Fruit fly (Drosophila melanogaster) whole organism, embryonic: ENCODE results near the gene CG10602.
A peak's percentile ranks its signal among the peaks of the same experiment; 100 is the strongest.

Source experiments
- ATbp ChIP-seq: fragments of 200-800 bp; sonication (Bioruptor generic); optimal IDR thresholded peaks from 2 replicates; lab custom pipeline; 2017; ENCODE audit warnings: missing biosample characterization, mild to moderate bottlenecking, missing genetic modification characterization, missing genetic modification reagents
- Atf6 ChIP-seq: fragments of 200-800 bp; sonication (Bioruptor generic); IDR thresholded peaks from 2 replicates; pipeline ENCODE4 v1.3.6; 2022; ENCODE audit warnings: missing biosample characterization, missing genetic modification characterization
- B-H2 ChIP-seq: fragments of 200-800 bp; sonication (Bioruptor generic); optimal IDR thresholded peaks from 2 replicates; lab custom pipeline; 2018; ENCODE audit warnings: missing biosample characterization, mild to moderate bottlenecking, missing genetic modification characterization
- CG11085 ChIP-seq: fragments of 200-800 bp; sonication (Bioruptor generic); IDR thresholded peaks from 2 replicates; pipeline ENCODE4 v1.3.6; 2022; ENCODE audit warnings: missing biosample characterization, missing genetic modification characterization
- CG11247 ChIP-seq: fragments of 200-800 bp; sonication (Bioruptor generic); IDR thresholded peaks from 2 replicates; pipeline ENCODE4 v1.3.6; 2022; ENCODE audit warnings: missing biosample characterization, missing genetic modification characterization
- CG11504 ChIP-seq: fragments of 200-800 bp; sonication (Bioruptor generic); optimal IDR thresholded peaks from 3 replicates; lab custom pipeline; 2019; ENCODE audit warnings: missing biosample characterization, mild to moderate bottlenecking, missing genetic modification characterization, moderate library complexity
- CG12155 ChIP-seq: fragments of 200-800 bp; sonication (Bioruptor generic); optimal IDR thresholded peaks from 3 replicates; lab custom pipeline; 2016; ENCODE audit warnings: missing biosample characterization, missing genetic modification characterization
- CG14710 ChIP-seq: fragments of 200-800 bp; sonication (Bioruptor generic); optimal IDR thresholded peaks from 3 replicates; lab custom pipeline; 2019; ENCODE audit warnings: missing biosample characterization, mild to moderate bottlenecking, missing genetic modification characterization, moderate library complexity
- CG15601 ChIP-seq: fragments of 200-800 bp; sonication (Bioruptor generic); optimal IDR thresholded peaks from 3 replicates; lab custom pipeline; 2019; ENCODE audit warnings: missing biosample characterization, mild to moderate bottlenecking, missing genetic modification characterization, moderate library complexity
- CG1603 ChIP-seq: fragments of 200-800 bp; sonication (Bioruptor generic); optimal IDR thresholded peaks from 2 replicates; lab custom pipeline; 2019; ENCODE audit warnings: missing biosample characterization, mild to moderate bottlenecking, missing genetic modification characterization, moderate library complexity
- CG1647 ChIP-seq: fragments of 200-800 bp; sonication (Bioruptor generic); optimal IDR thresholded peaks from 3 replicates; lab custom pipeline; 2016; ENCODE audit warnings: missing biosample characterization, missing genetic modification characterization
- CG1792 ChIP-seq: fragments of 200-800 bp; sonication (Bioruptor generic); optimal IDR thresholded peaks from 2 replicates; lab custom pipeline; 2016; ENCODE audit warnings: missing biosample characterization, missing genetic modification characterization
- CG18262 ChIP-seq: fragments of 200-800 bp; optimal IDR thresholded peaks from 3 replicates; lab custom pipeline; 2019; ENCODE audit warnings: missing biosample characterization, mild to moderate bottlenecking, missing genetic modification characterization, moderate library complexity
- CG18599 ChIP-seq: fragments of 200-800 bp; sonication (Bioruptor generic); optimal IDR thresholded peaks from 3 replicates; lab custom pipeline; 2017; ENCODE audit warnings: missing biosample characterization, missing genetic modification characterization, mild to moderate bottlenecking, moderate library complexity, missing genetic modification reagents
- CG2678 ChIP-seq: fragments of 200-800 bp; sonication (Bioruptor generic); optimal IDR thresholded peaks from 3 replicates; lab custom pipeline; 2019; ENCODE audit warnings: missing biosample characterization, mild to moderate bottlenecking, missing genetic modification characterization, moderate library complexity
- CG30020 ChIP-seq: fragments of 200-800 bp; optimal IDR thresholded peaks from 2 replicates; lab custom pipeline; 2019; ENCODE audit warnings: missing biosample characterization, mild to moderate bottlenecking, missing genetic modification characterization, moderate library complexity
- CG30403 ChIP-seq: fragments of 200-800 bp; sonication (Bioruptor generic); optimal IDR thresholded peaks from 3 replicates; lab custom pipeline; 2016; ENCODE audit warnings: missing biosample characterization, missing genetic modification characterization
- CG3995 ChIP-seq: fragments of 200-800 bp; sonication (Bioruptor generic); optimal IDR thresholded peaks from 3 replicates; lab custom pipeline; 2016; ENCODE audit warnings: missing biosample characterization, missing genetic modification characterization
- CG4617 ChIP-seq: fragments of 200-800 bp; sonication (Bioruptor generic); optimal IDR thresholded peaks from 3 replicates; lab custom pipeline; 2016; ENCODE audit warnings: missing biosample characterization, missing genetic modification characterization, borderline replicate concordance
- CG5245 ChIP-seq: fragments of 200-800 bp; sonication (Bioruptor generic); optimal IDR thresholded peaks from 3 replicates; lab custom pipeline; 2016; ENCODE audit warnings: missing biosample characterization, missing genetic modification characterization
- CG6254 ChIP-seq: fragments of 200-800 bp; sonication (Bioruptor generic); optimal IDR thresholded peaks from 3 replicates; lab custom pipeline; 2017; ENCODE audit warnings: mild to moderate bottlenecking, missing biosample characterization, missing genetic modification reagents, missing genetic modification characterization
- CHES-1-like ChIP-seq: fragments of 200-800 bp; sonication (Bioruptor generic); optimal IDR thresholded peaks from 2 replicates; lab custom pipeline; 2016; ENCODE audit warnings: missing biosample characterization, missing genetic modification characterization
- Oli ChIP-seq: fragments of 200-800 bp; sonication (Bioruptor generic); optimal IDR thresholded peaks from 2 replicates; lab custom pipeline; 2018; ENCODE audit warnings: missing biosample characterization, mild to moderate bottlenecking, missing genetic modification characterization, moderate library complexity
- Pdp1 ChIP-seq, 2 experiments: fragments of 200-800 bp; sonication (Bioruptor generic); optimal IDR thresholded peaks; 3 replicates each; lab custom pipeline; 2016; ENCODE audit warnings: missing biosample characterization in 2 of 2, missing genetic modification characterization in 2 of 2, mild to moderate bottlenecking in 1 of 2, moderate library complexity in 1 of 2
- Side ChIP-seq: fragments of 200-800 bp; sonication (Bioruptor generic); optimal IDR thresholded peaks from 2 replicates; lab custom pipeline; 2016; ENCODE audit warnings: missing biosample characterization, missing genetic modification characterization
- TFAM ChIP-seq: fragments of 200-800 bp; sonication (Bioruptor generic); optimal IDR thresholded peaks from 2 replicates; lab custom pipeline; 2017; ENCODE audit warnings: missing biosample characterization, missing genetic modification characterization, inconsistent platforms
- Xbp1 ChIP-seq: fragments of 200-800 bp; sonication (Bioruptor generic); optimal IDR thresholded peaks from 3 replicates; lab custom pipeline; 2016; ENCODE audit warnings: missing biosample characterization, mild to moderate bottlenecking, missing genetic modification characterization
- Xrp1 ChIP-seq: fragments of 200-800 bp; sonication (Bioruptor generic); IDR thresholded peaks from 2 replicates; pipeline ENCODE4 v1.3.6; 2022; ENCODE audit warnings: missing biosample characterization, missing genetic modification characterization
- ap ChIP-seq: fragments of 200-800 bp; sonication (Bioruptor generic); IDR thresholded peaks from 2 replicates; pipeline ENCODE4 v1.3.6; 2022; ENCODE audit warnings: missing biosample characterization, missing genetic modification characterization
- bigmax ChIP-seq: fragments of 200-800 bp; sonication (Bioruptor generic); optimal IDR thresholded peaks from 2 replicates; lab custom pipeline; 2018; ENCODE audit warnings: missing biosample characterization, mild to moderate bottlenecking, missing genetic modification characterization
- bowl ChIP-seq: fragments of 200-800 bp; sonication (Bioruptor generic); IDR thresholded peaks from 2 replicates; pipeline ENCODE4 v1.3.6; 2022; ENCODE audit warnings: missing biosample characterization, missing genetic modification characterization
- bsh ChIP-seq, 2 experiments: fragments of 200-800 bp; sonication (Bioruptor generic); optimal IDR thresholded peaks; 2 replicates each; lab custom pipeline; 2017 to 2018; ENCODE audit warnings: mild to moderate bottlenecking in 2 of 2, missing biosample characterization in 2 of 2, missing genetic modification characterization in 2 of 2, moderate library complexity in 1 of 2
- btn ChIP-seq: fragments of 200-800 bp; sonication (Bioruptor generic); optimal IDR thresholded peaks from 2 replicates; lab custom pipeline; 2016; ENCODE audit warnings: missing biosample characterization, missing genetic modification characterization
- en ChIP-seq: fragments of 200-800 bp; sonication (Bioruptor generic); optimal IDR thresholded peaks from 2 replicates; lab custom pipeline; 2016; ENCODE audit warnings: missing biosample characterization, missing genetic modification characterization
- gce ChIP-seq: fragments of 200-800 bp; sonication (Bioruptor generic); IDR thresholded peaks from 3 replicates; pipeline ENCODE4 v1.3.6; 2022; ENCODE audit warnings: missing biosample characterization, missing genetic modification characterization
- grau ChIP-seq: fragments of 200-800 bp; optimal IDR thresholded peaks from 3 replicates; lab custom pipeline; 2019; ENCODE audit warnings: missing biosample characterization, mild to moderate bottlenecking, missing genetic modification characterization, moderate library complexity
- h ChIP-seq: fragments of >200 bp; optimal IDR thresholded peaks from 2 replicates; lab custom pipeline; 2017
- kay ChIP-seq: fragments of 200-800 bp; sonication (Bioruptor generic); optimal IDR thresholded peaks from 2 replicates; lab custom pipeline; 2016; ENCODE audit warnings: missing biosample characterization, missing genetic modification characterization
- klu ChIP-seq: fragments of 200-800 bp; sonication (Bioruptor generic); IDR thresholded peaks from 2 replicates; pipeline ENCODE4 v1.3.6; 2022; ENCODE audit warnings: missing biosample characterization, missing genetic modification characterization
- mld ChIP-seq: fragments of 200-800 bp; sonication (Bioruptor generic); IDR thresholded peaks from 3 replicates; pipeline ENCODE4 v1.3.6; 2022; ENCODE audit warnings: missing biosample characterization, missing genetic modification characterization; ENCODE audit not compliant: partially characterized antibody
- nmo ChIP-seq: fragments of 200-800 bp; sonication (Bioruptor generic); optimal IDR thresholded peaks from 2 replicates; lab custom pipeline; 2018; ENCODE audit warnings: missing biosample characterization, mild to moderate bottlenecking, missing genetic modification characterization, moderate library complexity
- oc ChIP-seq: fragments of 200-800 bp; sonication (Bioruptor generic); optimal IDR thresholded peaks from 2 replicates; lab custom pipeline; 2018; ENCODE audit warnings: missing biosample characterization, mild to moderate bottlenecking, missing genetic modification characterization, moderate library complexity
- pho ChIP-seq: fragments of 200-800 bp; sonication (Bioruptor generic); optimal IDR thresholded peaks from 2 replicates; lab custom pipeline; 2016; ENCODE audit warnings: missing biosample characterization, missing genetic modification characterization
- prd ChIP-seq, 3 experiments: fragments of >200 bp in 2 of 3; fragments of 200-800 bp in 1 of 3; sonication (Bioruptor generic) in 1 of 3; optimal IDR thresholded peaks in 2 of 3; IDR thresholded peaks in 1 of 3; 2 replicates in 2 of 3; 3 replicates in 1 of 3; pipeline versions ENCODE4 v1.3.6 to Lab custom; 2017 to 2022; ENCODE audit warnings: missing biosample characterization in 1 of 3, missing genetic modification characterization in 1 of 3
- sima ChIP-seq: fragments of 200-800 bp; sonication (Bioruptor generic); optimal IDR thresholded peaks from 2 replicates; lab custom pipeline; 2016; ENCODE audit warnings: missing biosample characterization, missing genetic modification characterization
- slbo ChIP-seq: fragments of 200-800 bp; sonication (Bioruptor generic); IDR thresholded peaks from 2 replicates; pipeline ENCODE4 v1.3.6; 2022; ENCODE audit warnings: missing biosample characterization, missing genetic modification characterization
- ssp ChIP-seq: fragments of 200-800 bp; sonication (Bioruptor generic); IDR thresholded peaks from 2 replicates; pipeline ENCODE4 v1.3.6; 2022; ENCODE audit warnings: missing biosample characterization, missing genetic modification characterization
- tap ChIP-seq: fragments of 200-800 bp; optimal IDR thresholded peaks from 3 replicates; lab custom pipeline; 2019; ENCODE audit warnings: missing biosample characterization, mild to moderate bottlenecking, missing genetic modification characterization, moderate library complexity
- trem ChIP-seq: fragments of 200-800 bp; optimal IDR thresholded peaks from 3 replicates; lab custom pipeline; 2019; ENCODE audit warnings: missing biosample characterization, mild to moderate bottlenecking, missing genetic modification characterization, moderate library complexity
- unc-4 ChIP-seq: fragments of 200-800 bp; sonication (Bioruptor generic); IDR thresholded peaks from 2 replicates; pipeline ENCODE4 v1.3.6; 2022; ENCODE audit warnings: missing biosample characterization, missing genetic modification characterization; ENCODE audit not compliant: partially characterized antibody

The CG10602 gene

DNA sequence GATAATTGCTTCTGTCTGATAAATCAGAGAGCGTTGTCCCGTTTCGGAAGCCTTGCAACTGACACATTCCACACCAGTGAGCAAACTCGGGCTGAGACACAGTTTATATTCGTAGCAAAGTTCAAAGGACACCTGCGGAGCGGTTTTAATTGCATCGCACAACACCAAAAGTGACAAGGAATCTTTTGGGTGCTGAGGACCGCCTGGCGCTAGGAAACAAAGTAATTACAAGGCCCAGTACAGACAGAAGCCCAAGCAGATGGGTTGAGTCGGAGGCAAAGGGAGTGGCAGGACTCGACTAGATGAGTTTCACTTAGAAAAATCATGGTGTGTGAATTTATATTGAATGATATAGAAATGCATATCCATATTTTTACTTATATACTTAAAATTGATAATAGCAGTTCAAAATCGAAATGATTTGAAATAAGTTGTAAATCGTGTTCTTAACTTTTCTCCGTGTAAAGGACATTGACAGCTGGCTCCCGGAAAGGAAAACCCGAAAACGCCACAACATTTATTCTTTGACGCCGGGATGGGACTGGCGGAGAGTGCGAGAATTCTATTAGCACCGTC lies 50.2 kb downstream of the CG10602 start (continued):
- TF ChIP-seq pho (GFP tag; lab: Kevin White, UChicago): no peak
- peak; percentile 61 for TF ChIP-seq Xrp1 (GFP tag; lab: Robert Waterston, UW)
- peak; percentile 16 for TF ChIP-seq Oli (tag; lab: Kevin White, UChicago)
- TF ChIP-seq CG18262: peak; percentile 38
- no peak for TF ChIP-seq CG12155 (GFP tag; lab: Kevin White, UChicago)
- no peak for TF ChIP-seq CG4617 (GFP tag; lab: Kevin White, UChicago)
- no peak for TF ChIP-seq CHES-1-like (GFP tag; lab: Kevin White, UChicago)
- no peak for TF ChIP-seq klu
- peak; percentile 22 for TF ChIP-seq nmo (GFP tag; lab: Kevin White, UChicago)
- TF ChIP-seq ATbp: no peak
- TF ChIP-seq grau (tag; lab: Kevin White, UChicago): peak; percentile 23
- TF ChIP-seq CG1647: no peak
- TF ChIP-seq CG5245: no peak
- no peak for TF ChIP-seq mld
- TF ChIP-seq CG11504 (tag; lab: Kevin White, UChicago): peak; percentile 47
- no peak for TF ChIP-seq ap
- no peak for TF ChIP-seq h (lab: Kevin White, UChicago)
- TF ChIP-seq oc (tag; lab: Kevin White, UChicago): no peak
- peak; percentile 20 for TF ChIP-seq tap (tag; lab: Kevin White, UChicago)
- TF ChIP-seq gce (GFP tag; lab: Robert Waterston, UW): 0 out of 3 replicates have a peak, but pooled peaks have one; percentile 40
- TF ChIP-seq slbo: no peak
- no peak for TF ChIP-seq CG6254 (GFP tag; lab: Kevin White, UChicago)
- no peak for TF ChIP-seq Atf6 (GFP tag; lab: Robert Waterston, UW)
- no peak for TF ChIP-seq Pdp1 (GFP tag; optimal IDR thresholded peaks at IDR 0.05; lab: Kevin White, UChicago)
- TF ChIP-seq bsh (GFP tag; optimal IDR thresholded peaks at IDR 0.05; lab: Kevin White, UChicago): peak in 1 of 2 experiments; percentile 50
- no peak for TF ChIP-seq CG11085
- TF ChIP-seq prd (optimal IDR thresholded peaks at IDR 0.05; lab: Kevin White, UChicago): no peak
- TF ChIP-seq prd (GFP tag; IDR thresholded peaks at IDR 0.05; lab: Robert Waterston, UW): peak; percentile 87
- peak; percentile 28; the same call in 1 of the 2 replicates for TF ChIP-seq ssp (GFP tag; lab: Robert Waterston, UW)
- peak; percentile 47 for TF ChIP-seq CG2678 (tag; lab: Kevin White, UChicago)
- TF ChIP-seq CG14710 (tag; lab: Kevin White, UChicago): peak; percentile 28
- no peak for TF ChIP-seq CG3995 (GFP tag; lab: Kevin White, UChicago)
- TF ChIP-seq TFAM (GFP tag; lab: Kevin White, UChicago): no peak
- peak; percentile 31 for TF ChIP-seq CG30403 (GFP tag; lab: Kevin White, UChicago)
- peak; percentile 47 for TF ChIP-seq CG1603
- no peak for TF ChIP-seq kay (GFP tag; lab: Kevin White, UChicago)
- TF ChIP-seq unc-4 (GFP tag; lab: Robert Waterston, UW): no peak
- TF ChIP-seq Xbp1 (GFP tag; lab: Kevin White, UChicago): no peak
- TF ChIP-seq sima (GFP tag; lab: Kevin White, UChicago): no peak
- no peak for TF ChIP-seq Side (GFP tag; lab: Kevin White, UChicago)
- TF ChIP-seq CG1792 (GFP tag; lab: Kevin White, UChicago): no peak
- TF ChIP-seq bowl (GFP tag; lab: Robert Waterston, UW): no peak
- TF ChIP-seq CG30020: no peak
- TF ChIP-seq CG15601 (tag; lab: Kevin White, UChicago): no peak
- peak; percentile 26 for TF ChIP-seq CG18599 (GFP tag; lab: Kevin White, UChicago)
- no peak for TF ChIP-seq en (GFP tag; lab: Kevin White, UChicago)
- no peak for TF ChIP-seq CG11247
- TF ChIP-seq B-H2: no peak
- TF ChIP-seq trem (tag; lab: Kevin White, UChicago): no peak
- TF ChIP-seq btn: no peak
- no peak for TF ChIP-seq bigmax (GFP tag; lab: Kevin White, UChicago)
